Worm (Caenorhabditis elegans): ENCODE data around the gene T10C6.15.

DNA sequence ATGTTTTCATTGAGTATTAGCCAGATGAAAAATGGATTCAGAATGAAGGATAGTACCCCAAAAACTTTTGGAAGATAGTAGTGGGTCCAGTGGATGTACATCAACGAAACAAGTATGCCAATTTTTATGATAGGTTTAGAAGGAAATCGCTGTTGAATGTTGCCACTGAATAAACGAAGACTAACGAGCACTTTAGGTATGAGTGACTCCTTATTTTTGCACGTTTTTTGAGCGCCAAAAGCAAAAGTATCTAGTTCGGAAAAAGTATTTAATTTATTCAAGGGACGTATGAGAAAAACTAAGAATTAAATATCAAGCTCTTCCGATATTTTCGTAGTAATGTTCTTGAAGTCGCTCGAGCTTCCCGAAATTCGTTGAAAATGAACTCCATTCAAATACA lies 28.1 kb upstream of the T10C6.15 start, which contains the start of gene srj-10:
- TF ChIP-seq ama-1 (optimal IDR thresholded peaks at IDR 0.05) (no peak), hlh-11 (tag; optimal IDR thresholded peaks at IDR 0.05) (no peak), ctbp-1 (GFP tag; IDR thresholded peaks at IDR 0.05) (no peak), unc-62 (GFP tag; optimal IDR thresholded peaks at IDR 0.05 in 1 of 2) (no peak), unc-62 (tag; optimal IDR thresholded peaks at IDR 0.05) (no peak), lir-3 (tag; optimal IDR thresholded peaks at IDR 0.05) (no peak), set-16 (GFP tag; IDR thresholded peaks at IDR 0.05) (no peak), spr-1 (tag; optimal IDR thresholded peaks at IDR 0.05) (no peak), snpc-4 (tag; optimal IDR thresholded peaks at IDR 0.05) (no peak), D1046.2 (GFP tag; IDR thresholded peaks at IDR 0.05) (no peak)
